Worm (Caenorhabditis elegans) whole organism, early embryonic: ENCODE results near the gene dkc-1.
A peak's percentile ranks its signal among the peaks of the same experiment; 100 is the strongest.

Experiments used
- B0310.2 ChIP-seq: sonication (generic microtip); optimal IDR thresholded peaks from 2 replicates; lab custom pipeline; 2016; ENCODE audit warnings: mild to moderate bottlenecking, missing genetic modification characterization, missing compliant biosample characterization
- F13C5.2 ChIP-seq: sonication (generic microtip); optimal IDR thresholded peaks from 2 replicates; lab custom pipeline; 2017; ENCODE audit warnings: mild to moderate bottlenecking, missing genetic modification characterization, inconsistent platforms, missing compliant biosample characterization
- aly-1 ChIP-seq: sonication (generic microtip); optimal IDR thresholded peaks from 2 replicates; lab custom pipeline; 2016; ENCODE audit warnings: missing genetic modification characterization, missing compliant biosample characterization
- ama-1 ChIP-seq: fragments of 150-350 bp; optimal IDR thresholded peaks from 2 replicates; lab custom pipeline; 2014
- ceh-13 ChIP-seq: fragments of 200-800 bp; sonication (Bioruptor generic); optimal IDR thresholded peaks from 2 replicates; lab custom pipeline; 2018; ENCODE audit warnings: mild to moderate bottlenecking, missing genetic modification characterization, missing compliant biosample characterization
- ceh-36 ChIP-seq: sonication (generic microtip); optimal IDR thresholded peaks from 2 replicates; lab custom pipeline; 2016; ENCODE audit warnings: missing genetic modification characterization, inconsistent platforms, missing compliant biosample characterization
- ets-7 ChIP-seq: sonication (generic microtip); optimal IDR thresholded peaks from 2 replicates; lab custom pipeline; 2016; ENCODE audit warnings: missing genotype, missing genetic modification characterization, missing compliant biosample characterization
- flt-1 ChIP-seq: fragments of 200-800 bp; sonication (Bioruptor generic); IDR thresholded peaks from 2 replicates; pipeline ENCODE4 v1.3.6; 2022; ENCODE audit warnings: missing genetic modification characterization, missing compliant biosample characterization
- hmbx-1 ChIP-seq: sonication (generic microtip); optimal IDR thresholded peaks from 2 replicates; lab custom pipeline; 2016; ENCODE audit warnings: mild to moderate bottlenecking, missing genetic modification characterization, missing compliant biosample characterization
- hmg-4 ChIP-seq: fragments of 200-800 bp; sonication (Bioruptor generic); optimal IDR thresholded peaks from 2 replicates; lab custom pipeline; 2018; ENCODE audit warnings: mild to moderate bottlenecking, missing genetic modification characterization, missing compliant biosample characterization
- hnd-1 ChIP-seq: sonication (generic microtip); optimal IDR thresholded peaks from 2 replicates; lab custom pipeline; 2016; ENCODE audit warnings: missing genetic modification characterization, missing compliant biosample characterization
- pes-1 ChIP-seq: fragments of 200-800 bp; sonication (Bioruptor generic); IDR thresholded peaks from 2 replicates; pipeline ENCODE4 v1.3.6; 2022; ENCODE audit warnings: missing genetic modification reagents, missing genetic modification characterization, missing compliant biosample characterization
- scrt-1 ChIP-seq: fragments of 200-800 bp; sonication (Bioruptor generic); IDR thresholded peaks from 2 replicates; pipeline ENCODE4 v1.3.6; 2022; ENCODE audit warnings: missing genetic modification characterization, missing compliant biosample characterization
- sea-1 ChIP-seq: fragments of 200-800 bp; sonication (Bioruptor generic); conservative IDR thresholded peaks from 2 replicates; pipeline ENCODE4 v1.3.6; 2022; ENCODE audit warnings: missing genetic modification characterization, missing compliant biosample characterization
- tbx-11 ChIP-seq: fragments of 200-800 bp; sonication (Bioruptor generic); IDR thresholded peaks from 2 replicates; pipeline ENCODE4 v1.3.6; 2022; ENCODE audit warnings: missing genetic modification characterization, missing compliant biosample characterization
- tbx-37 ChIP-seq: fragments of 200-800 bp; sonication (Bioruptor generic); conservative IDR thresholded peaks from 2 replicates; pipeline ENCODE4 v1.3.6; 2022; ENCODE audit warnings: missing genetic modification reagents, missing genetic modification characterization, missing compliant biosample characterization
- tra-4 ChIP-seq: sonication (generic microtip); optimal IDR thresholded peaks from 2 replicates; lab custom pipeline; 2017; ENCODE audit warnings: missing genetic modification characterization, missing compliant biosample characterization

dkc-1 gene

ce11 chrIII:10708484-10708883 lies 39.7 kb upstream of the dkc-1 start:
- TF ChIP-seq flt-1 (GFP tag; lab: Robert Waterston, UW) = no peak

- no peak for TF ChIP-seq ceh-36 (tag; lab: Kevin White, UChicago)
- TF ChIP-seq ets-7 (tag; lab: Kevin White, UChicago) = no peak
- TF ChIP-seq hmbx-1 (tag; lab: Kevin White, UChicago) = no peak
- TF ChIP-seq F13C5.2 (tag; lab: Kevin White, UChicago) = no peak
- no peak for TF ChIP-seq sea-1 (GFP tag; lab: Robert Waterston, UW)
- TF ChIP-seq hmg-4 (GFP tag; lab: Kevin White, UChicago) = no peak
- TF ChIP-seq tra-4 (tag; lab: Kevin White, UChicago) = no peak
- TF ChIP-seq flt-1 (GFP tag; lab: Robert Waterston, UW) = no peak
- TF ChIP-seq hnd-1 (tag; lab: Kevin White, UChicago) = no peak
These were observed 38.6 kb upstream of the dkc-1 start for ce11 chrIII:10709676-10710075.

- TF ChIP-seq ama-1 (lab: Kevin White, UChicago) (peak; percentile 85), hmg-4 (GFP tag; lab: Kevin White, UChicago) (no peak), scrt-1 (GFP tag; lab: Robert Waterston, UW) (no peak), pes-1 (no peak), tra-4 (tag; lab: Kevin White, UChicago) (no peak), hnd-1 (tag; lab: Kevin White, UChicago) (no peak)
These were observed 37.0 kb upstream of the dkc-1 start, which contains the start of gene W09D10.5 for ce11 chrIII:10711192-10711673. TSS of gene W09D10.5 (minus strand) at chrIII:10711536.

- TF ChIP-seq tbx-11 (GFP tag; lab: Robert Waterston, UW) (no peak), ceh-36 (tag; lab: Kevin White, UChicago) (no peak), hmg-4 (GFP tag; lab: Kevin White, UChicago) (no peak), F13C5.2 (tag; lab: Kevin White, UChicago) (no peak), hmbx-1 (tag; lab: Kevin White, UChicago) (no peak), hnd-1 (tag; lab: Kevin White, UChicago) (no peak), flt-1 (GFP tag; lab: Robert Waterston, UW) (no peak), ceh-13 (GFP tag; lab: Kevin White, UChicago) (no peak), tbx-37 (GFP tag; lab: Robert Waterston, UW) (no peak), ets-7 (tag; lab: Kevin White, UChicago) (no peak), sea-1 (GFP tag; lab: Robert Waterston, UW) (no peak), tra-4 (tag; lab: Kevin White, UChicago) (no peak), B0310.2 (tag; lab: Kevin White, UChicago) (no peak)
These were observed 33.7 kb upstream of the dkc-1 start for ce11 chrIII:10714541-10714940.

ce11 chrIII:10716091-10716490 lies 32.1 kb upstream of the dkc-1 start, which contains the start of gene W09D10.4:
TSS of gene W09D10.4 (minus strand) at chrIII:10716191.
- TF ChIP-seq ceh-36 (tag; lab: Kevin White, UChicago) (no peak), ceh-13 (GFP tag; lab: Kevin White, UChicago) (no peak), pes-1 (no peak), aly-1 (tag; lab: Kevin White, UChicago) (no peak), tbx-11 (GFP tag; lab: Robert Waterston, UW) (no peak), flt-1 (GFP tag; lab: Robert Waterston, UW) (no peak), ama-1 (lab: Kevin White, UChicago) (no peak), F13C5.2 (tag; lab: Kevin White, UChicago) (no peak), ets-7 (tag; lab: Kevin White, UChicago) (no peak), hmbx-1 (tag; lab: Kevin White, UChicago) (no peak), tra-4 (tag; lab: Kevin White, UChicago) (no peak)

ce11 chrIII:10717479-10717878 lies 30.8 kb upstream of the dkc-1 start:
- TF ChIP-seq hnd-1 (tag; lab: Kevin White, UChicago) (no peak), ama-1 (lab: Kevin White, UChicago) (no peak), tbx-11 (GFP tag; lab: Robert Waterston, UW) (no peak), aly-1 (tag; lab: Kevin White, UChicago) (no peak)

ce11 chrIII:10718078-10718477 lies 30.2 kb upstream of the dkc-1 start:
- TF ChIP-seq tbx-11 (GFP tag; lab: Robert Waterston, UW) (no peak), flt-1 (GFP tag; lab: Robert Waterston, UW) (no peak), ets-7 (tag; lab: Kevin White, UChicago) (no peak), aly-1 (tag; lab: Kevin White, UChicago) (no peak), hmg-4 (GFP tag; lab: Kevin White, UChicago) (no peak), tra-4 (tag; lab: Kevin White, UChicago) (no peak), ceh-36 (tag; lab: Kevin White, UChicago) (no peak), ceh-13 (GFP tag; lab: Kevin White, UChicago) (no peak), tbx-37 (GFP tag; lab: Robert Waterston, UW) (no peak)

ce11 chrIII:10719057-10719456 lies 29.2 kb upstream of the dkc-1 start:
- TF ChIP-seq tbx-11 (GFP tag; lab: Robert Waterston, UW) = no peak
- no peak for TF ChIP-seq ets-7 (tag; lab: Kevin White, UChicago)
- no peak for TF ChIP-seq ama-1 (lab: Kevin White, UChicago)
- TF ChIP-seq scrt-1 (GFP tag; lab: Robert Waterston, UW) = no peak
- TF ChIP-seq ceh-13 (GFP tag; lab: Kevin White, UChicago) = no peak
- TF ChIP-seq hnd-1 (tag; lab: Kevin White, UChicago) = no peak
- TF ChIP-seq B0310.2 (tag; lab: Kevin White, UChicago) = no peak
- no peak for TF ChIP-seq tra-4 (tag; lab: Kevin White, UChicago)
- TF ChIP-seq hmg-4 (GFP tag; lab: Kevin White, UChicago) = no peak
- no peak for TF ChIP-seq ceh-36 (tag; lab: Kevin White, UChicago)
- no peak for TF ChIP-seq flt-1 (GFP tag; lab: Robert Waterston, UW)
- TF ChIP-seq hmbx-1 (tag; lab: Kevin White, UChicago) = no peak
- no peak for TF ChIP-seq sea-1 (GFP tag; lab: Robert Waterston, UW)
- no peak for TF ChIP-seq pes-1
- no peak for TF ChIP-seq tbx-37 (GFP tag; lab: Robert Waterston, UW)
- no peak for TF ChIP-seq aly-1 (tag; lab: Kevin White, UChicago)
- TF ChIP-seq F13C5.2 (tag; lab: Kevin White, UChicago) = no peak
